Worm (Caenorhabditis elegans): Measurements from ENCODE around the gene pmp-1.
A peak's percentile ranks its signal among the peaks of the same experiment; 100 is the strongest.

pmp-1 gene

ce11 chrII:6890095-6890494 is 6.5 kb upstream of the pmp-1 start, which contains the start of gene acer-1:
acer-1 (minus strand) TSS chrII:6890400.
- TF ChIP-seq K02D7.2 (tag; optimal IDR thresholded peaks at IDR 0.05) (no peak), hlh-15 (tag; optimal IDR thresholded peaks at IDR 0.05) (no peak), unc-3 (GFP tag; conservative IDR thresholded peaks at IDR 0.05) (no peak), unc-3 (tag; optimal IDR thresholded peaks at IDR 0.05) (no peak), C38D4.7 (GFP tag; optimal IDR thresholded peaks at IDR 0.05) (no peak), ceh-14 (tag; optimal IDR thresholded peaks at IDR 0.05) (no peak), hlh-13 (GFP tag; optimal IDR thresholded peaks at IDR 0.05) (no peak), ceh-9 (tag; optimal IDR thresholded peaks at IDR 0.05) (no peak), tbx-7 (tag; optimal IDR thresholded peaks at IDR 0.05) (no peak), che-1 (tag; optimal IDR thresholded peaks at IDR 0.05) (no peak), hlh-30 (tag; optimal IDR thresholded peaks at IDR 0.05; ENCODE audit: insufficient read depth) (no peak)

- no peak for TF ChIP-seq hlh-13 (GFP tag; optimal IDR thresholded peaks at IDR 0.05)
- no peak for TF ChIP-seq syd-9 (tag; optimal IDR thresholded peaks at IDR 0.05)
- no peak for TF ChIP-seq elt-2 (tag; optimal IDR thresholded peaks at IDR 0.05)
- TF ChIP-seq hlh-15 (tag; optimal IDR thresholded peaks at IDR 0.05): no peak
These were observed 6.0 kb upstream of the pmp-1 start for ce11 chrII:6889580-6889922.

DNA sequence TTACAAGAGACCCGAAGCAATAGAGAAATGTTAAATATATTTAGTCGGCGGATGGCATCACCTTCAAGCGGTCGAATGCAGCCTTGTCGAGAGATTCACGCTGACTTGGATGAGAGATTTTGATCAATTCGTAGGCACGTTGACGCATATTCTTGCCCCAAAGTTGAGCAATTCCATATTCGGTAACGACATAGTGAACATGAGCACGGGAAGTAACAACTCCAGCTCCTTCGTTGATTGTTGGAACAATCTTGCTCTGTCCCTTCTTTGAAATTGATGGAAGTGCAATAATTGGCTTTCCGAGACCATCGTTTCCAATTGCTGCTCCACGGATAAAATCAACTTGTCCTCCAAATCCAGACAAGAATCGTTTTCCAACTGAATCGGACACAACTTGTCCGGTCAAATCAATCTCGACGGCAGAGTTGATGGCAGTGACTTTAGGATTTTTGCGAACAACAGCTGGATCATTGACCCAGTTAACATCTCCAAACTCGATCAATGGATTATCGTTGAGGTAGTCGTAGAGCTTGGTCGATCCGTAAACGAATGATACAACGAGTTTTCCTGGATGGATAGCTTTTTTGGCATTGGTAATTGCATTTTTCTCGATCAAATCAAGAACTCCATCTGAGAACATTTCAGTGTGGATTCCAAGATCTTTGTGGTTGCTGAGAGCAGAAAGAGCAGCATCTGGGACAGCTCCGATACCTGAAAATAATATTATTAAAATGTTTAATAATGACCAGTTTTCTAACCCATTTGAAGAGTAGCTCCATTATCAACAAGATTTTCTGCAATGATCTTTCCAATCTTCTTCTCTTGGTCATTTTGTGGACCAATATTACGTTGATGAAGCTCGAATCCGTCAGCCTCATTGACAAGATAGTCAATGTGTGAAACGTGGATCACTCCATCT is 5.4 kb upstream of the pmp-1 start:
- TF ChIP-seq ceh-24 (tag; optimal IDR thresholded peaks at IDR 0.05) (no peak), K09A11.1 (tag; optimal IDR thresholded peaks at IDR 0.05; ENCODE audit: insufficient read depth) (no peak)

DNA sequence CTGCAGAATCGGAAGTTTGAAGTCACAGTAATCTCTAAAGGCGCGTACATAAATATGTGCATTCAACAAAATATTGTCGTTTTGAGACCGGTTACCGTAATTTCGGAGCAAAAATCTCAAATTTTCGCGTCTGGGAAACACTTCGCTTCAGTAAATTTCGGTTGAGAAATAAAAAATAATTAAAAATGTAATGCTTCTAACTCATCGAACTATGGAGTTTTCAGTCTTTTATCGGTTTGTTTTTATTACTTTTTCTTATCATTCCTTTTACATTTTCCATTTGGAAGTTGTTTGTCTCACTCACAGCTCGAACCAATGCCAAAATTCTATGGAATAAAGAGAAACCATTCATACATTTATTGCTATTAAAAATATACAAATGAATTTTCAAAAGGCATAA is 4.7 kb upstream of the pmp-1 start:
- no peak for TF ChIP-seq ceh-30 (tag; optimal IDR thresholded peaks at IDR 0.05)
- no peak for TF ChIP-seq unc-55 (GFP tag; optimal IDR thresholded peaks at IDR 0.05)
- TF ChIP-seq F13H6.1 (tag; optimal IDR thresholded peaks at IDR 0.05): no peak
- TF ChIP-seq pqm-1 (tag; optimal IDR thresholded peaks at IDR 0.05): no peak
- no peak for TF ChIP-seq nhr-232 (tag; optimal IDR thresholded peaks at IDR 0.05)
- no peak for TF ChIP-seq rnt-1 (tag; optimal IDR thresholded peaks at IDR 0.05)
- TF ChIP-seq hlh-6 (tag; optimal IDR thresholded peaks at IDR 0.05): no peak
- no peak for TF ChIP-seq ceh-24 (tag; optimal IDR thresholded peaks at IDR 0.05)
- TF ChIP-seq Y22D7AL.16 (tag; optimal IDR thresholded peaks at IDR 0.05): no peak
- no peak for TF ChIP-seq ceh-22 (tag; optimal IDR thresholded peaks at IDR 0.05)
- TF ChIP-seq dmd-4 (tag; optimal IDR thresholded peaks at IDR 0.05; ENCODE audit: borderline replicate concordance): no peak
- TF ChIP-seq ztf-16 (tag; optimal IDR thresholded peaks at IDR 0.05): no peak
- TF ChIP-seq eyg-1 (tag; optimal IDR thresholded peaks at IDR 0.05): no peak
- TF ChIP-seq ets-4 (tag; optimal IDR thresholded peaks at IDR 0.05): no peak
- no peak for TF ChIP-seq elt-2 (tag; optimal IDR thresholded peaks at IDR 0.05)

DNA sequence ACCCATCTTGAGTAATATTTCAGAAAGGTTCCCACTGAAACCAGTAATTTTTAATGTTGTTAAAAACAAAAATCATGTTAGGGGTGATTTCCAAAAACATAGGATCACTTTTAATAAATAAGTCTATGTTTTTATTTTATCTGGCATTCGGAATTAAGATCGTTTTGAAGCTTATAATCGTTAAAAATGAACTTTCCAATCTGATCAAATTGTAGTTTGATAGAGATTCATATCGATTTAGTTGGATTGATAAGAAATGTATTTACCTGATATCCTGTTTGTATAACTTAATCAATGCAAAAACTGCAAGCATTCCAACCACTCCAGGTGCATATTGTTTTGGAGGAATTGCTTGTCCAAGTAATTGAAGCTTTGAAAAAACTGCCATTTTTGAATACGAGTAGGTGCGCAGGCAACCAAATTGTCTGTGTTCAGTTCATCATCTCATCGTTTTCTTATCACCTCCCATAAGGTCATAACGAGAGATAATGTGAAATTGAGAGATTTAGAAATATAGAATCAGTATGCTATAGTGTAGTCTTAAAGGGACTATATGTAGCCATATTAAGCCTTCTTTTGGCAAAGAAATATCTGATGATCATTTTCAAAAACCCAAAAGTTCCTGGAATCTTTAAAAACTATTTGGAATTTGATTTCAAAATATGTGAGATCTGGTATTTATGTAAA is 3.9 kb upstream of the pmp-1 start, which contains the start of gene pmp-2:
TSS of gene pmp-2 (minus strand) at position 487 of the 687 bp plus-strand sequence.
- no peak for TF ChIP-seq rnt-1 (tag; optimal IDR thresholded peaks at IDR 0.05)
- peak; percentile 42 for TF ChIP-seq elt-2 (tag; optimal IDR thresholded peaks at IDR 0.05)

DNA sequence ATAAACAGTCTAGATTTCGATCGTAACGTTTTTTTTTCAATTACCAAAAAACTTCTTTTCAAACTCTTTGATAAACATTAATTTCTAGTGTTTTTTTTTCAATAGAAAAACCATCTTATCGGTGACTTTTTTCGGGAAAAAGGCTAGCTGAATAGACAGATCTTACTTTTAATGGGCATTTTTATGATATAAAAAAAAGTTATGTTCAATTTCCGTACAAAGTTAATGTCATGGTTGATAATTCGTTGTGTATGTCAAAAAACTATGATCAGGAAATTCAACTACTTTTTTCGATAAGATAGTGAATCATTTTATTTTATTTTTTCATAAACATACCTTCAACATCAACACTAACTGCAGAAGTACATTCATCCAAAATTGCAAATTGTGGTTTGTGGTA is 1.0 kb upstream of the pmp-1 start:
- TF ChIP-seq pat-9 (tag; optimal IDR thresholded peaks at IDR 0.05) (no peak), ztf-16 (tag; optimal IDR thresholded peaks at IDR 0.05) (no peak), sox-4 (tag; optimal IDR thresholded peaks at IDR 0.05) (no peak), ceh-6 (GFP tag; optimal IDR thresholded peaks at IDR 0.05) (no peak), ceh-22 (tag; optimal IDR thresholded peaks at IDR 0.05) (no peak), dve-1 (tag; optimal IDR thresholded peaks at IDR 0.05) (no peak), pqm-1 (tag; optimal IDR thresholded peaks at IDR 0.05) (no peak), fax-1 (tag; optimal IDR thresholded peaks at IDR 0.05) (no peak), sdc-2 (tag; optimal IDR thresholded peaks at IDR 0.05) (no peak), ceh-24 (tag; optimal IDR thresholded peaks at IDR 0.05) (no peak), zip-5 (tag; optimal IDR thresholded peaks at IDR 0.05) (no peak), pag-3 (tag; optimal IDR thresholded peaks at IDR 0.05; ENCODE audit: borderline replicate concordance) (no peak), hlh-6 (tag; optimal IDR thresholded peaks at IDR 0.05) (no peak), ceh-18 (tag; optimal IDR thresholded peaks at IDR 0.05) (no peak), ref-2 (tag; optimal IDR thresholded peaks at IDR 0.05) (no peak), tbx-2 (tag; optimal IDR thresholded peaks at IDR 0.05) (no peak), npax-4 (tag; optimal IDR thresholded peaks at IDR 0.05) (no peak)
